Fruit fly (Drosophila melanogaster) whole organism, embryonic: ENCODE results near the gene St2.
A peak's percentile ranks its signal among the peaks of the same experiment; 100 is the strongest.

Experiments
- B-H2 ChIP-seq: fragments of 200-800 bp; sonication (Bioruptor generic); optimal IDR thresholded peaks from 2 replicates; lab custom pipeline; 2018; ENCODE audit warnings: missing biosample characterization, mild to moderate bottlenecking, missing genetic modification characterization
- CG10209 ChIP-seq: fragments of 200-800 bp; sonication (Bioruptor generic); optimal IDR thresholded peaks from 3 replicates; lab custom pipeline; 2017; ENCODE audit warnings: missing biosample characterization, mild to moderate bottlenecking, missing genetic modification characterization, missing genetic modification reagents
- CG11504 ChIP-seq: fragments of 200-800 bp; sonication (Bioruptor generic); optimal IDR thresholded peaks from 3 replicates; lab custom pipeline; 2019; ENCODE audit warnings: missing biosample characterization, mild to moderate bottlenecking, missing genetic modification characterization, moderate library complexity
- CG11560 ChIP-seq: fragments of 200-800 bp; sonication (Bioruptor generic); IDR thresholded peaks from 3 replicates; pipeline ENCODE4 v1.3.6; 2022; ENCODE audit warnings: missing biosample characterization, missing genetic modification characterization
- CG1233 ChIP-seq: fragments of 200-800 bp; sonication (Bioruptor generic); optimal IDR thresholded peaks from 4 replicates; lab custom pipeline; 2018; ENCODE audit warnings: missing biosample characterization, mild to moderate bottlenecking, missing genetic modification characterization
- CG12744 ChIP-seq: fragments of 200-800 bp; sonication (Bioruptor generic); optimal IDR thresholded peaks from 2 replicates; lab custom pipeline; 2016; ENCODE audit warnings: missing biosample characterization, missing genetic modification characterization
- CG13123 ChIP-seq: fragments of 200-800 bp; sonication (Bioruptor generic); optimal IDR thresholded peaks from 2 replicates; lab custom pipeline; 2016; ENCODE audit warnings: missing biosample characterization, missing genetic modification characterization
- CG13775 ChIP-seq: fragments of 200-800 bp; sonication (Bioruptor generic); optimal IDR thresholded peaks from 3 replicates; lab custom pipeline; 2017; ENCODE audit warnings: missing biosample characterization, mild to moderate bottlenecking, missing genetic modification characterization
- CG16863 ChIP-seq: fragments of 200-800 bp; sonication (Bioruptor generic); optimal IDR thresholded peaks from 3 replicates; lab custom pipeline; 2016; ENCODE audit warnings: missing biosample characterization, missing genetic modification characterization
- CG17359 ChIP-seq: fragments of 200-800 bp; sonication (Bioruptor generic); optimal IDR thresholded peaks from 3 replicates; lab custom pipeline; 2018; ENCODE audit warnings: missing biosample characterization, mild to moderate bottlenecking, missing genetic modification characterization, moderate library complexity
- CG17568 ChIP-seq: fragments of 200-800 bp; sonication (Bioruptor generic); optimal IDR thresholded peaks from 2 replicates; lab custom pipeline; 2018; ENCODE audit warnings: missing biosample characterization, mild to moderate bottlenecking, missing genetic modification characterization, moderate library complexity
- CG17829 ChIP-seq: fragments of 200-800 bp; optimal IDR thresholded peaks from 2 replicates; lab custom pipeline; 2019; ENCODE audit warnings: missing biosample characterization, mild to moderate bottlenecking, missing genetic modification characterization, moderate library complexity
- CG31365 ChIP-seq: fragments of 200-800 bp; sonication (Bioruptor generic); optimal IDR thresholded peaks from 2 replicates; lab custom pipeline; 2018; ENCODE audit warnings: missing biosample characterization, mild to moderate bottlenecking, missing genetic modification characterization
- CG3163 ChIP-seq: fragments of 200-800 bp; sonication (Bioruptor generic); optimal IDR thresholded peaks from 3 replicates; lab custom pipeline; 2016; ENCODE audit warnings: missing biosample characterization, missing genetic modification characterization
- CG34224 ChIP-seq: fragments of 200-800 bp; sonication (Bioruptor generic); IDR thresholded peaks from 3 replicates; pipeline ENCODE4 v1.3.6; 2022; ENCODE audit warnings: missing biosample characterization, missing genetic modification characterization; ENCODE audit not compliant: partially characterized antibody
- CG3726 ChIP-seq: fragments of 200-800 bp; sonication (Bioruptor generic); IDR thresholded peaks from 3 replicates; pipeline ENCODE4, ENCODE4 v1.3.6; 2022; ENCODE audit warnings: missing biosample characterization, missing genetic modification characterization
- CG42726 ChIP-seq: fragments of 200-800 bp; sonication (Bioruptor generic); IDR thresholded peaks from 2 replicates; pipeline ENCODE4 v1.3.6; 2022; ENCODE audit warnings: missing biosample characterization, missing genetic modification characterization; ENCODE audit not compliant: partially characterized antibody
- CG4328 ChIP-seq: fragments of 200-800 bp; sonication (Bioruptor generic); optimal IDR thresholded peaks from 3 replicates; lab custom pipeline; 2017; ENCODE audit warnings: missing biosample characterization, missing genetic modification reagents, missing genetic modification characterization
- CG7786 ChIP-seq: fragments of 200-800 bp; sonication (Bioruptor generic); optimal IDR thresholded peaks from 2 replicates; lab custom pipeline; 2016; ENCODE audit warnings: missing biosample characterization, missing genetic modification characterization
- CG8290 ChIP-seq, 3 experiments: fragments of 200-800 bp; sonication (Bioruptor generic); optimal IDR thresholded peaks; 2 replicates each; lab custom pipeline; 2016 to 2019; ENCODE audit warnings: missing biosample characterization in 3 of 3, missing genetic modification characterization in 3 of 3, mild to moderate bottlenecking in 2 of 3, moderate library complexity in 1 of 3
- CG8765 ChIP-seq: fragments of 200-800 bp; sonication (Bioruptor generic); IDR thresholded peaks from 2 replicates; pipeline ENCODE4 v1.3.6; 2022; ENCODE audit warnings: missing biosample characterization, missing genetic modification characterization
- Dfd ChIP-seq, 2 experiments: fragments of >200 bp; optimal IDR thresholded peaks; 2 replicates each; lab custom pipeline; 2017; ENCODE audit warnings: missing biosample characterization in 2 of 2, missing genetic modification characterization in 2 of 2
- H15 ChIP-seq: fragments of 200-800 bp; sonication (Bioruptor generic); IDR thresholded peaks from 3 replicates; pipeline ENCODE4 v1.3.6; 2022; ENCODE audit warnings: missing biosample characterization, missing genetic modification characterization
- Hey ChIP-seq: fragments of 200-800 bp; sonication (Bioruptor generic); optimal IDR thresholded peaks from 3 replicates; lab custom pipeline; 2018; ENCODE audit warnings: missing biosample characterization, mild to moderate bottlenecking, missing genetic modification characterization
- Kr ChIP-seq: fragments of 200-800 bp; sonication (Bioruptor generic); optimal IDR thresholded peaks from 2 replicates; lab custom pipeline; 2017; ENCODE audit warnings: missing biosample characterization, mild to moderate bottlenecking, missing genetic modification characterization
- MESR4 ChIP-seq: fragments of 200-800 bp; sonication (Bioruptor generic); optimal IDR thresholded peaks from 2 replicates; lab custom pipeline; 2018; ENCODE audit warnings: missing biosample characterization, mild to moderate bottlenecking, missing genetic modification characterization, moderate library complexity
- Med ChIP-seq: fragments of 200-800 bp; sonication (Bioruptor generic); peaks from one replicate; lab custom pipeline; 2016; ENCODE audit warnings: missing biosample characterization, missing genetic modification characterization, mild to moderate bottlenecking, inconsistent platforms, moderate library complexity
- NfI ChIP-seq: fragments of 200-800 bp; sonication (Bioruptor generic); optimal IDR thresholded peaks from 3 replicates; lab custom pipeline; 2018; ENCODE audit warnings: missing biosample characterization, mild to moderate bottlenecking, missing genetic modification characterization, moderate library complexity
- Oaz ChIP-seq: fragments of 200-800 bp; sonication (Bioruptor generic); IDR thresholded peaks from 2 replicates; pipeline ENCODE4 v1.3.6; 2022; ENCODE audit warnings: missing biosample characterization, missing genetic modification characterization
- Rx ChIP-seq: fragments of 200-800 bp; sonication (Bioruptor generic); IDR thresholded peaks from 2 replicates; pipeline ENCODE4 v1.3.6; 2022; ENCODE audit warnings: missing biosample characterization, missing genetic modification characterization
- Scr ChIP-seq: fragments of 200-800 bp; sonication (Bioruptor generic); IDR thresholded peaks from 2 replicates; pipeline ENCODE4 v1.3.6; 2022; ENCODE audit warnings: missing biosample characterization, missing genetic modification characterization; ENCODE audit not compliant: partially characterized antibody
- Taf1 ChIP-seq: fragments of 200-800 bp; sonication (Bioruptor generic); IDR thresholded peaks from 2 replicates; pipeline ENCODE4 v1.3.6; 2022; ENCODE audit warnings: missing biosample characterization, missing genetic modification characterization
- ci ChIP-seq: fragments of 200-800 bp; sonication (Bioruptor generic); IDR thresholded peaks from 3 replicates; pipeline ENCODE4 v1.3.6; 2022; ENCODE audit warnings: missing biosample characterization, missing genetic modification characterization
- corto ChIP-seq: fragments of 200-800 bp; sonication (Bioruptor generic); optimal IDR thresholded peaks from 2 replicates; lab custom pipeline; 2016; ENCODE audit warnings: missing biosample characterization, mild to moderate bottlenecking, missing genetic modification characterization, moderate library complexity
- danr ChIP-seq: fragments of 200-800 bp; sonication (Bioruptor generic); IDR thresholded peaks from 2 replicates; pipeline ENCODE4 v1.3.6; 2022; ENCODE audit warnings: missing biosample characterization, missing genetic modification characterization
- dpn ChIP-seq, 2 experiments: fragments of 200-800 bp; sonication (Bioruptor generic); optimal IDR thresholded peaks; 3 replicates each; lab custom pipeline; 2016; ENCODE audit warnings: missing biosample characterization in 2 of 2, missing genetic modification characterization in 2 of 2
- hbn ChIP-seq: fragments of 200-800 bp; sonication (Bioruptor generic); IDR thresholded peaks from 2 replicates; pipeline ENCODE4 v1.3.6; 2022; ENCODE audit warnings: missing biosample characterization, missing genetic modification characterization; ENCODE audit not compliant: partially characterized antibody
- lov ChIP-seq, 2 experiments: fragments of 200-800 bp in 1 of 2; fragments of >200 bp in 1 of 2; sonication (Bioruptor generic) in 1 of 2; IDR thresholded peaks in 1 of 2; optimal IDR thresholded peaks in 1 of 2; 2 replicates in 1 of 2; 3 replicates in 1 of 2; pipeline versions ENCODE4 v1.3.6 to Lab custom; 2017 to 2022; ENCODE audit warnings: missing biosample characterization in 1 of 2, missing genetic modification characterization in 1 of 2
- maf-S ChIP-seq: fragments of 200-800 bp; sonication (Bioruptor generic); optimal IDR thresholded peaks from 2 replicates; lab custom pipeline; 2016; ENCODE audit warnings: missing biosample characterization, missing genetic modification characterization
- mirr ChIP-seq: fragments of 200-800 bp; sonication (Bioruptor generic); optimal IDR thresholded peaks from 3 replicates; lab custom pipeline; 2018; ENCODE audit warnings: missing biosample characterization, mild to moderate bottlenecking, missing genetic modification characterization
- pb ChIP-seq: fragments of 200-800 bp; sonication (Bioruptor generic); optimal IDR thresholded peaks from 3 replicates; lab custom pipeline; 2016; ENCODE audit warnings: missing biosample characterization, missing genetic modification characterization
- pita ChIP-seq: fragments of 200-800 bp; sonication (Bioruptor generic); optimal IDR thresholded peaks from 2 replicates; lab custom pipeline; 2017; ENCODE audit warnings: missing biosample characterization, mild to moderate bottlenecking, missing genetic modification characterization
- prd ChIP-seq, 3 experiments: fragments of >200 bp in 2 of 3; fragments of 200-800 bp in 1 of 3; sonication (Bioruptor generic) in 1 of 3; optimal IDR thresholded peaks in 2 of 3; IDR thresholded peaks in 1 of 3; 2 replicates in 2 of 3; 3 replicates in 1 of 3; pipeline versions ENCODE4 v1.3.6 to Lab custom; 2017 to 2022; ENCODE audit warnings: missing biosample characterization in 1 of 3, missing genetic modification characterization in 1 of 3
- rib ChIP-seq: fragments of 200-800 bp; sonication (Bioruptor generic); IDR thresholded peaks from 2 replicates; pipeline ENCODE4 v1.3.6; 2022; ENCODE audit warnings: missing biosample characterization, missing genetic modification characterization
- sd ChIP-seq: fragments of 200-800 bp; sonication (Bioruptor generic); optimal IDR thresholded peaks from 3 replicates; lab custom pipeline; 2018; ENCODE audit warnings: missing biosample characterization, mild to moderate bottlenecking, missing genetic modification characterization, moderate library complexity
- sens ChIP-seq: fragments of 200-800 bp; sonication (Bioruptor generic); peaks from one replicate; lab custom pipeline; 2016; ENCODE audit warnings: missing biosample characterization, missing genetic modification characterization
- sob ChIP-seq: fragments of 200-800 bp; sonication (Bioruptor generic); IDR thresholded peaks from 2 replicates; pipeline ENCODE4 v1.3.6; 2022; ENCODE audit warnings: missing biosample characterization, missing genetic modification characterization
- vnd ChIP-seq: fragments of 200-800 bp; sonication (Bioruptor generic); IDR thresholded peaks from 3 replicates; pipeline ENCODE4 v1.3.6; 2022; ENCODE audit warnings: missing biosample characterization, missing genetic modification characterization; ENCODE audit not compliant: partially characterized antibody
- wdn ChIP-seq: fragments of 200-800 bp; sonication (Bioruptor generic); IDR thresholded peaks from 2 replicates; pipeline ENCODE4 v1.3.6; 2022; ENCODE audit warnings: missing biosample characterization, missing genetic modification characterization

The St2 gene

dm6 chr3R:9226701-9227313 lies 24.8 kb upstream of the St2 start (continued):
- TF ChIP-seq pb (GFP tag; lab: Kevin White, UChicago) (no peak), corto (GFP tag; lab: Kevin White, UChicago) (no peak), CG11560 (tag; lab: Robert Waterston, UW) (no peak), CG17568 (GFP tag; lab: Kevin White, UChicago) (no peak), wdn (GFP tag; lab: Robert Waterston, UW) (no peak), CG42726 (GFP tag; lab: Robert Waterston, UW) (no peak), B-H2 (GFP tag; lab: Kevin White, UChicago) (no peak), CG4328 (GFP tag; lab: Kevin White, UChicago) (no peak), CG17359 (no peak), lov (optimal IDR thresholded peaks at IDR 0.05; lab: Kevin White, UChicago) (no peak), lov (GFP tag; IDR thresholded peaks at IDR 0.05; lab: Robert Waterston, UW) (0 out of 3 replicates have a peak, but pooled peaks have one; percentile 34), prd (optimal IDR thresholded peaks at IDR 0.05; lab: Kevin White, UChicago) (no peak), prd (GFP tag; IDR thresholded peaks at IDR 0.05; lab: Robert Waterston, UW) (no peak), CG34224 (GFP tag; lab: Robert Waterston, UW) (peak; percentile 57), CG12744 (GFP tag; lab: Kevin White, UChicago) (no peak), H15 (GFP tag; lab: Robert Waterston, UW) (no peak), NfI (GFP tag; lab: Kevin White, UChicago) (no peak), Scr (GFP tag; lab: Robert Waterston, UW) (peak; percentile 46; the same call in 1 of the 2 replicates), CG31365 (tag; lab: Kevin White, UChicago) (no peak), hbn (GFP tag; lab: Robert Waterston, UW) (peak; percentile 29; the same call in 1 of the 2 replicates), vnd (GFP tag; lab: Robert Waterston, UW) (no peak), CG11504 (tag; lab: Kevin White, UChicago) (no peak), CG8290 (GFP tag; optimal IDR thresholded peaks at IDR 0.05; lab: Kevin White, UChicago) (no peak), CG8290 (tag; optimal IDR thresholded peaks at IDR 0.05; lab: Kevin White, UChicago) (peak in 1 of 2 experiments; percentile 31), dpn (GFP tag; optimal IDR thresholded peaks at IDR 0.05; lab: Kevin White, UChicago) (no peak), Hey (peak; percentile 60), MESR4 (GFP tag; lab: Kevin White, UChicago) (no peak), ci (GFP tag; lab: Robert Waterston, UW) (no peak; the same call in 2 of the 3 replicates), CG3163 (GFP tag; lab: Kevin White, UChicago) (peak; percentile 97), mirr (GFP tag; lab: Kevin White, UChicago) (peak; percentile 76), pita (GFP tag; lab: Kevin White, UChicago) (no peak), Oaz (GFP tag; lab: Robert Waterston, UW) (no peak), sens (GFP tag; lab: Kevin White, UChicago) (peak; percentile 60), Rx (no peak), Dfd (GFP tag; optimal IDR thresholded peaks at IDR 0.05; lab: Kevin White, UChicago) (no peak), Kr (GFP tag; lab: Kevin White, UChicago) (peak; percentile 9), CG17829 (tag; lab: Kevin White, UChicago) (no peak), CG16863 (GFP tag; lab: Kevin White, UChicago) (no peak), Taf1 (GFP tag; lab: Robert Waterston, UW) (no peak), danr (GFP tag; lab: Robert Waterston, UW) (no peak), CG1233 (GFP tag; lab: Kevin White, UChicago) (no peak), CG13123 (no peak), sob (no peak), CG10209 (no peak), rib (GFP tag; lab: Robert Waterston, UW) (peak; percentile 82), CG13775 (no peak), Med (GFP tag; lab: Kevin White, UChicago) (peak; percentile 71), maf-S (no peak), CG8765 (GFP tag; lab: Robert Waterston, UW) (no peak), sd (tag; lab: Kevin White, UChicago) (peak; percentile 93), CG7786 (GFP tag; lab: Kevin White, UChicago) (no peak), CG3726 (GFP tag; lab: Robert Waterston, UW) (no peak)
